Fruit fly (Drosophila melanogaster): ENCODE data around the gene CG34166.

The CG34166 gene

dm6 chr2L:14706194-14706593, 36.8 kb upstream of the CG34166 start (continued):
- peak; percentile 9 for TF ChIP-seq Hmx (GFP tag; optimal IDR thresholded peaks at IDR 0.05)
- TF ChIP-seq CG16863 (GFP tag; optimal IDR thresholded peaks at IDR 0.05) = peak; percentile 69
- TF ChIP-seq CG7556 (GFP tag; optimal IDR thresholded peaks at IDR 0.05) = peak; percentile 14
- TF ChIP-seq CG15479 (GFP tag; optimal IDR thresholded peaks at IDR 0.05) = no peak
- TF ChIP-seq TFAM (GFP tag; optimal IDR thresholded peaks at IDR 0.05) = no peak
- TF ChIP-seq CG15073 (GFP tag; optimal IDR thresholded peaks at IDR 0.05) = peak; percentile 21
- TF ChIP-seq pzg (GFP tag; optimal IDR thresholded peaks at IDR 0.05) = peak; percentile 8
- TF ChIP-seq Vsx1 (GFP tag; optimal IDR thresholded peaks at IDR 0.05) = peak; percentile 16
- peak; percentile 86 for TF ChIP-seq Antp (GFP tag; optimal IDR thresholded peaks at IDR 0.05)
- peak; percentile 66 for TF ChIP-seq CG2120 (GFP tag; optimal IDR thresholded peaks at IDR 0.05)
- no peak for TF ChIP-seq luna (GFP tag; optimal IDR thresholded peaks at IDR 0.05)
- peak; percentile 67 for TF ChIP-seq mirr (GFP tag; optimal IDR thresholded peaks at IDR 0.05)
- peak; percentile 36 for TF ChIP-seq CG10462 (GFP tag; optimal IDR thresholded peaks at IDR 0.05)
- TF ChIP-seq gem (tag; optimal IDR thresholded peaks at IDR 0.05) = peak; percentile 69
- TF ChIP-seq CG10267 (tag; optimal IDR thresholded peaks at IDR 0.05) = peak; percentile 73
- peak; percentile 68 for TF ChIP-seq CG10979 (tag; optimal IDR thresholded peaks at IDR 0.05)
- peak; percentile 23 for TF ChIP-seq fd102C (GFP tag; optimal IDR thresholded peaks at IDR 0.05)
- TF ChIP-seq shn (GFP tag; optimal IDR thresholded peaks at IDR 0.05) = peak; percentile 52
- peak; percentile 79 for TF ChIP-seq CG9932 (GFP tag; IDR thresholded peaks at IDR 0.05)
- peak; percentile 16 for TF ChIP-seq Spps (tag; optimal IDR thresholded peaks at IDR 0.05)
- TF ChIP-seq CG17328 (GFP tag; IDR thresholded peaks at IDR 0.05) = peak; percentile 60; the same call in 1 of the 2 replicates
- TF ChIP-seq dati (GFP tag; IDR thresholded peaks at IDR 0.05) = no peak
- peak; percentile 71 for TF ChIP-seq jumu (GFP tag; optimal IDR thresholded peaks at IDR 0.05)
- peak; percentile 89 for TF ChIP-seq CG17829 (tag; optimal IDR thresholded peaks at IDR 0.05)
- peak; percentile 62 for TF ChIP-seq grau (tag; optimal IDR thresholded peaks at IDR 0.05)
- no peak for TF ChIP-seq Lim3 (GFP tag; IDR thresholded peaks at IDR 0.05)
- TF ChIP-seq NFAT (GFP tag; IDR thresholded peaks at IDR 0.05) = peak; percentile 91
- no peak for TF ChIP-seq CG10543 (GFP tag; optimal IDR thresholded peaks at IDR 0.05)
- TF ChIP-seq hb (GFP tag; IDR thresholded peaks at IDR 0.05; ENCODE audit: partially characterized antibody) = no peak
- no peak; the same call in 1 of the 2 replicates for TF ChIP-seq amos (GFP tag; IDR thresholded peaks at IDR 0.05; ENCODE audit: partially characterized antibody)
- TF ChIP-seq CG5953 (GFP tag; IDR thresholded peaks at IDR 0.05) = peak; percentile 57
- TF ChIP-seq CG6765 (GFP tag; optimal IDR thresholded peaks at IDR 0.05) = no peak
- no peak for TF ChIP-seq nom (GFP tag; optimal IDR thresholded peaks at IDR 0.05)
- peak; percentile 97 for TF ChIP-seq CG11456 (GFP tag; IDR thresholded peaks at IDR 0.05)
- TF ChIP-seq CG10274 (GFP tag; optimal IDR thresholded peaks at IDR 0.05) = no peak
- peak; percentile 27; the same call in 2 of the 4 replicates for TF ChIP-seq chinmo (GFP tag; IDR thresholded peaks at IDR 0.05; ENCODE audit: partially characterized antibody)
- TF ChIP-seq CrebB (tag; optimal IDR thresholded peaks at IDR 0.05) = peak; percentile 11
- no peak for TF ChIP-seq Deaf1 (tag; optimal IDR thresholded peaks at IDR 0.05)
- peak; percentile 47 for TF ChIP-seq sd (tag; optimal IDR thresholded peaks at IDR 0.05)
- TF ChIP-seq sqz (GFP tag; optimal IDR thresholded peaks at IDR 0.05) = no peak
- TF ChIP-seq Lpt (GFP tag; optimal IDR thresholded peaks at IDR 0.05) = no peak
- TF ChIP-seq phol (tag; optimal IDR thresholded peaks at IDR 0.05) = peak; percentile 55
- TF ChIP-seq HHEX (GFP tag; optimal IDR thresholded peaks at IDR 0.05) = peak; percentile 29
- no peak for TF ChIP-seq hkb (optimal IDR thresholded peaks at IDR 0.05)
- TF ChIP-seq hkb (GFP tag; IDR thresholded peaks at IDR 0.05) = peak; percentile 65
- TF ChIP-seq tap (tag; optimal IDR thresholded peaks at IDR 0.05) = no peak
- peak; percentile 95 for TF ChIP-seq CG2199 (GFP tag; IDR thresholded peaks at IDR 0.05)
- peak; percentile 57; the same call in 1 of the 2 replicates for TF ChIP-seq CG31441 (GFP tag; IDR thresholded peaks at IDR 0.05)
- peak; percentile 46 to 50 for TF ChIP-seq Hr51 (GFP tag; optimal IDR thresholded peaks at IDR 0.05)
- no peak for TF ChIP-seq Stat92E (GFP tag; optimal IDR thresholded peaks at IDR 0.05)

Measured in whole organism, embryonic.